Worm (Caenorhabditis elegans) whole organism, early embryonic: ENCODE results near the gene B0393.9.
"Not testable (repeated sequence)": the region's sequence is repeated elsewhere in the genome, so short reads cannot be mapped to it uniquely, and the experiment has no call there.

Experiments
- B0310.2 ChIP-seq: sonication (generic microtip); optimal IDR thresholded peaks from 2 replicates; lab custom pipeline; 2016; ENCODE audit warnings: mild to moderate bottlenecking, missing genetic modification characterization, missing compliant biosample characterization
- F13C5.2 ChIP-seq: sonication (generic microtip); optimal IDR thresholded peaks from 2 replicates; lab custom pipeline; 2017; ENCODE audit warnings: mild to moderate bottlenecking, missing genetic modification characterization, inconsistent platforms, missing compliant biosample characterization
- aly-1 ChIP-seq: sonication (generic microtip); optimal IDR thresholded peaks from 2 replicates; lab custom pipeline; 2016; ENCODE audit warnings: missing genetic modification characterization, missing compliant biosample characterization
- ama-1 ChIP-seq: fragments of 150-350 bp; optimal IDR thresholded peaks from 2 replicates; lab custom pipeline; 2014
- ceh-13 ChIP-seq: fragments of 200-800 bp; sonication (Bioruptor generic); optimal IDR thresholded peaks from 2 replicates; lab custom pipeline; 2018; ENCODE audit warnings: mild to moderate bottlenecking, missing genetic modification characterization, missing compliant biosample characterization
- ceh-36 ChIP-seq: sonication (generic microtip); optimal IDR thresholded peaks from 2 replicates; lab custom pipeline; 2016; ENCODE audit warnings: missing genetic modification characterization, inconsistent platforms, missing compliant biosample characterization
- ets-7 ChIP-seq: sonication (generic microtip); optimal IDR thresholded peaks from 2 replicates; lab custom pipeline; 2016; ENCODE audit warnings: missing genotype, missing genetic modification characterization, missing compliant biosample characterization
- flt-1 ChIP-seq: fragments of 200-800 bp; sonication (Bioruptor generic); IDR thresholded peaks from 2 replicates; pipeline ENCODE4 v1.3.6; 2022; ENCODE audit warnings: missing genetic modification characterization, missing compliant biosample characterization
- hmbx-1 ChIP-seq: sonication (generic microtip); optimal IDR thresholded peaks from 2 replicates; lab custom pipeline; 2016; ENCODE audit warnings: mild to moderate bottlenecking, missing genetic modification characterization, missing compliant biosample characterization
- hmg-4 ChIP-seq: fragments of 200-800 bp; sonication (Bioruptor generic); optimal IDR thresholded peaks from 2 replicates; lab custom pipeline; 2018; ENCODE audit warnings: mild to moderate bottlenecking, missing genetic modification characterization, missing compliant biosample characterization
- hnd-1 ChIP-seq: sonication (generic microtip); optimal IDR thresholded peaks from 2 replicates; lab custom pipeline; 2016; ENCODE audit warnings: missing genetic modification characterization, missing compliant biosample characterization
- pes-1 ChIP-seq: fragments of 200-800 bp; sonication (Bioruptor generic); IDR thresholded peaks from 2 replicates; pipeline ENCODE4 v1.3.6; 2022; ENCODE audit warnings: missing genetic modification reagents, missing genetic modification characterization, missing compliant biosample characterization
- scrt-1 ChIP-seq: fragments of 200-800 bp; sonication (Bioruptor generic); IDR thresholded peaks from 2 replicates; pipeline ENCODE4 v1.3.6; 2022; ENCODE audit warnings: missing genetic modification characterization, missing compliant biosample characterization
- sea-1 ChIP-seq: fragments of 200-800 bp; sonication (Bioruptor generic); conservative IDR thresholded peaks from 2 replicates; pipeline ENCODE4 v1.3.6; 2022; ENCODE audit warnings: missing genetic modification characterization, missing compliant biosample characterization
- tbx-11 ChIP-seq: fragments of 200-800 bp; sonication (Bioruptor generic); IDR thresholded peaks from 2 replicates; pipeline ENCODE4 v1.3.6; 2022; ENCODE audit warnings: missing genetic modification characterization, missing compliant biosample characterization
- tbx-37 ChIP-seq: fragments of 200-800 bp; sonication (Bioruptor generic); conservative IDR thresholded peaks from 2 replicates; pipeline ENCODE4 v1.3.6; 2022; ENCODE audit warnings: missing genetic modification reagents, missing genetic modification characterization, missing compliant biosample characterization
- tra-4 ChIP-seq: sonication (generic microtip); optimal IDR thresholded peaks from 2 replicates; lab custom pipeline; 2017; ENCODE audit warnings: missing genetic modification characterization, missing compliant biosample characterization

The B0393.9 gene

DNA sequence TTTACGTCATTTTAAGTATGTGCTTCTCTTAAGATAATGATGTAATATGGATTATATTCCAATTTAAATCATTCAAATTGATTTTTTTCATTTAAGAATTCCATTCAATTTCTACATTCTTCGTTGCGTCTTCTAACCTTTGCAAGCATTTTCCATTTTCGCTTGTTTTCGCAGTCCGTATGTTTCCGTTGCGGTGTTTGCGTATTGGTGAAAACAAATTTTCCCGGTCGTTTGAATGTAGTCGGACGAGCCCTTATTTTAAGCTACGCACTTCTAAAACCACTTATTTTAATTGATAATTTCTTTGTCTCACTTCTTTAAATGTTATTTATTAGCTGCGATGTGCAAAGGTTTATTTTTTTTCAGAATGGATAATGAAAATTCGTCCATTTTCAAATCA, 5.8 kb upstream of the B0393.9 start, which contains the start of gene mel-28:
Gene mel-28, plus strand, starts transcription at position 367 of the 400 bp plus-strand sequence.
- TF ChIP-seq ceh-36 (tag; lab: Kevin White, UChicago) (no peak), ets-7 (tag; lab: Kevin White, UChicago) (no peak), ceh-13 (GFP tag; lab: Kevin White, UChicago) (no peak), tbx-37 (GFP tag; lab: Robert Waterston, UW) (no peak), scrt-1 (GFP tag; lab: Robert Waterston, UW) (no peak), F13C5.2 (tag; lab: Kevin White, UChicago) (no peak), sea-1 (GFP tag; lab: Robert Waterston, UW) (no peak), tbx-11 (GFP tag; lab: Robert Waterston, UW) (no peak), hnd-1 (no peak), tra-4 (no peak), B0310.2 (tag; lab: Kevin White, UChicago) (no peak), hmg-4 (GFP tag; lab: Kevin White, UChicago) (no peak), hmbx-1 (tag; lab: Kevin White, UChicago) (no peak), pes-1 (GFP tag; lab: Robert Waterston, UW) (no peak), aly-1 (tag; lab: Kevin White, UChicago) (no peak), flt-1 (no peak), ama-1 (no peak)

DNA sequence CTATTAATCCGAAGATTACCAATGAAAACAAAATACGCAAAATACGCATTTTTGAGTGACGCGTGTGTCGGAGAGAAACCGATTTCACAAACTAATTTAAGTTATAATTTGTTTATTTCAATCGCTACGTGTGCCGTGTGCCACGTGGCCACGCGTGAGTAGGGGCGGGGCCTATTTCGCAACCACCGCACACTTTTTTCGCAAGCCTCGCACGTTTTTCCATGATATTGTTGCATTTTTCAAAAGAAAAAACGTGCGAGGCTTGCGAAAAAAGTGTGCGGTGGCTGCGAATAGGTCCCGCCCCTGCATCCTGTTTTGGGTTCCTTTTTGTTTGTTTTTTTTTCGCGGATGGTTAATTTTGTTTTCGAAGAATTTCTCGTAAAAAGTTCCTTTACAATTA, 5.2 kb upstream of the B0393.9 start, which contains the start of gene enu-3.2:
Gene enu-3.2, minus strand, starts transcription at position 105 of the 400 bp plus-strand sequence.
- TF ChIP-seq tra-4; hmg-4 (GFP tag; lab: Kevin White, UChicago); sea-1 (GFP tag; lab: Robert Waterston, UW): not testable (repeated sequence)

DNA sequence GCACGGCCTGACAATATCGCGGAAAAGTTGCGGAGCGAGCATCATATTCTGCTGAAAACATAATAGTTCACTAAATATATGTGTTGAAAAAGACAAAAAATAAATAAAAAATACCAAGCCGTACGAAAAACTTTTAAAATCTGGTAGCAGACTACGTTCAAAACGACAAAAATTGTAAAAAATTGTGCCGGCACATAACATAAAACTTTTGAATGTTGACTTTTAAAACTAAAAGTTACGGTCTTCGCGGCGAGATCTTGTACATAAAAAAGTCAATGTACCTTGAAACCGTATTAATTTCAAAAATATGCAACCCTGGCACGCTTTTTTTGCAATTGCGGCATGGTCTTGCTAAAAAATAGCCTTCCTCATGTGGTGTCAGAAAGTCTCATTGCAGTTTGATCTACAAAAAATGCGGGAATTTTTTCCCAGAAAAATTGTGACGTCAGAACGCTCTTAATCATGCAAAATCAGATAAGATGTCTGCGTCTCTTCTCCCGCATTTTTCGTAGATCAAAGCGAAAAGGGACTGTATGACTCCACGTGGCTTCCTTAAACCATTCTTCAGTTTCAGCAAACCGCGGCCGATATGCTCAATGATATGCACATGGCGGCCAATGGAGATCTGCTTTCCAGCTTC, 2.1 kb upstream of the B0393.9 start, which contains the start of the genes gex-5 and C38D4.10:
Gene gex-5, minus strand, starts transcription at position 51 of the 640 bp plus-strand sequence.
Gene C38D4.10, plus strand, starts transcription at position 590 of the 640 bp plus-strand sequence.
- TF ChIP-seq ets-7, aly-1, F13C5.2 (tag; lab: Kevin White, UChicago): not testable (repeated sequence)

DNA sequence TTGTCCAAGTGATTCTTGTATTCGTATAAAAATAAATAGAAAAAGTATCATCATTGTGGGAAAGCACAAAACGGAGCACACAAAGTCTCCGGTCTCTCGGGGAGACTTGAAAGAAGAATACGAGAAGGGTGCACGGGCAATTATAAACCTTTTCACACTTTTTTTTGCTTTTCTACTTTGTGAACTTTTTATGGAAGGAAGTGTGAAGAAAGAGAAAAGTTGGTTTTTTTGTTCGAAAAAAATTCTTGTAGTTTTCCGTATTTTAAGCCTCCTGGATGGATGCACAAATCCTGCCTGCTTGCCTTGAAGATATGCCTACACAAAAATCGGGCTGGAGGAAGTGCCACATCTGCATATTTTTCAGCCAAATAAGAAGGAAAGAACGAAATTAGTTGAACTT, 2.0 kb downstream of the B0393.9 start, which contains the start of gene B0393.7:
Gene B0393.7, minus strand, starts transcription at position 101 of the 400 bp plus-strand sequence.
- no peak for TF ChIP-seq hmbx-1 (tag; lab: Kevin White, UChicago)
- TF ChIP-seq ets-7 (tag; lab: Kevin White, UChicago): no peak
- no peak for TF ChIP-seq scrt-1 (GFP tag; lab: Robert Waterston, UW)
- no peak for TF ChIP-seq tbx-11 (GFP tag; lab: Robert Waterston, UW)
- TF ChIP-seq hmg-4 (GFP tag; lab: Kevin White, UChicago): no peak
- no peak for TF ChIP-seq pes-1 (GFP tag; lab: Robert Waterston, UW)
- no peak for TF ChIP-seq tra-4
- no peak for TF ChIP-seq B0310.2 (tag; lab: Kevin White, UChicago)
- no peak for TF ChIP-seq aly-1 (tag; lab: Kevin White, UChicago)
- no peak for TF ChIP-seq ceh-13 (GFP tag; lab: Kevin White, UChicago)
- no peak for TF ChIP-seq ceh-36 (tag; lab: Kevin White, UChicago)
- TF ChIP-seq hnd-1: no peak
- no peak for TF ChIP-seq ama-1
- TF ChIP-seq sea-1 (GFP tag; lab: Robert Waterston, UW): no peak

DNA sequence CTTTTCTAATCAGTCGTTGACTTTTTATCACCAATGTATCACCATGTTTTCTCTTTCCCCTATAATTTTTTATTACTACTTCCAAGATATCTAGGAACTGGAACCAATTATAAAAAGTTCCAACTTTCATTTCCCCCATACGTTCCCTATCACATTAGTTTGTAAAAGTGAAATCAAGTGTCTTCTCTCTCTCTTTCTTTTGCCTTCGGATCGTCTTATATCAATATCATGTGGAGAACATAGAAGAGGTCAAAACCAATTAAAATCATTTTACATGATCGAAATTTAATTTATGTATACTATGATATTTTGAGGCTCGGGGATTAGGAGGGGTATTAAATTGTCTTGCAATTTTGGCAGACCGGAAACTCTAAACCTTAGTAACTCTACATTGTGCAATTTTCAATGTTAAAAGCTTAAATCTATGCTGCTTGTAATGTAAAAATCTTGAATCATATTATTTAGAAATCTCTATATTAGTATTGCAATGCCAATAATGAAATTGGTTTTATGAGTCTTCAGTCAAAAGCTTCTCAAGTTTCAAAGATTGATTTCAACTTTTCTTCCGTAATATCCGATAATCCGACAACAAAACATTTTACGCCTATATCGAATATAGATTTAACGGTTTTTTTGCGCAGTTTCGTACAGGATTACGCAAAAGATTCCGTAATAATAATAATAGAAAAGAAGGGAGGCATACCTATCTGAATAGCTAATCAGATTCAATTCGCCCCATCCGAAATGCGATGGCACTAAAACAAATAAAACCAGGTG, 11.9 kb downstream of the B0393.9 start:
- no peak for TF ChIP-seq scrt-1 (GFP tag; lab: Robert Waterston, UW)

DNA sequence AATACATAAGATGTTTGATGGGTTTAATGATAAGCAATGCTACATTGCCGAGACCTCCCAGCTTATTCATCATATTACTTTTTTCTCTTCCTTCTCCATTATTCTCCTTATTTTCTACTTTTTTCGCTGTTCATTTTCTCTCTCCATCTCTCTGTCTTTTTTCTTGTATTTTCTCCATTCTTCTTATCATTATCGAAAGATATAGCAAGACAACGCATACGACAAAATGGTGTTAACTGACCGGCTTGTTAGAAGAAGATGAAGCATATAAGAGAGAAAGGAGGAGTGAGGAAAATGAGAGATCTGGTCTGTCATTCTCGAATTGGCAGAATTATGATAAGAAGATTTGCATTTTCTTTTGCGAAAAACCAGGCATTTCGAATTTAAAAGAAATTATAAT, 13.1 kb downstream of the B0393.9 start:
- no peak for TF ChIP-seq hnd-1
- no peak for TF ChIP-seq flt-1
- TF ChIP-seq hmbx-1 (tag; lab: Kevin White, UChicago): no peak
- TF ChIP-seq ceh-36 (tag; lab: Kevin White, UChicago): no peak
- TF ChIP-seq pes-1 (GFP tag; lab: Robert Waterston, UW): no peak
- TF ChIP-seq tbx-11 (GFP tag; lab: Robert Waterston, UW): no peak
- TF ChIP-seq B0310.2 (tag; lab: Kevin White, UChicago): no peak
- TF ChIP-seq tbx-37 (GFP tag; lab: Robert Waterston, UW): no peak
- no peak for TF ChIP-seq F13C5.2 (tag; lab: Kevin White, UChicago)

DNA sequence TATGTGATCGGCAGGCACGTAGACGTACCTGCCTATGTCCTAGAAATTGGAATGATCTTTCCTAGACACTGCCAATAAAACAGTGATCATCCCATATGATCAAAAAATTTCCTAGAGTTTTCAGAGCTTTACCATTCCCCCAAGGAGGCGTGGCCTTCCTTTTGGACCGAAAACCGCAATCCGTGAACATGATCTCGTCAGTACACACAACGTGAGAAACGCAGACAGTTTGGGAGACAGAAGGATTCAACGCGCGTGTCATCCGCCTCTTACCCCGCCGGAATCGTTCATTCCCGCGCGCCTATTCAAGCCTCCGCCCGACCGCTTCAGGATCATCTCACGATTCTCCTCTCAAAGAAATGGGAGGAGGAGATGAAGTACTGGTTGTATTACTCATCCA, 14.5 kb downstream of the B0393.9 start, which contains the start of gene B0393.5:
Gene B0393.5, plus strand, starts transcription at position 301 of the 400 bp plus-strand sequence.
- TF ChIP-seq ets-7 (tag; lab: Kevin White, UChicago) (no peak), ceh-36 (tag; lab: Kevin White, UChicago) (no peak), B0310.2 (tag; lab: Kevin White, UChicago) (no peak), ceh-13 (GFP tag; lab: Kevin White, UChicago) (no peak), F13C5.2 (tag; lab: Kevin White, UChicago) (no peak), sea-1 (GFP tag; lab: Robert Waterston, UW) (no peak), ama-1 (no peak), hnd-1 (no peak), aly-1 (tag; lab: Kevin White, UChicago) (no peak), hmg-4 (GFP tag; lab: Kevin White, UChicago) (no peak), tra-4 (no peak), scrt-1 (GFP tag; lab: Robert Waterston, UW) (no peak), hmbx-1 (tag; lab: Kevin White, UChicago) (no peak), tbx-11 (GFP tag; lab: Robert Waterston, UW) (no peak), flt-1 (no peak)
